Worm (Caenorhabditis elegans) whole organism, young adult: ENCODE measurements around the gene M02E1.3.

Experiments used
- K11D2.4 ChIP-seq: fragments of 200-800 bp; sonication (Bioruptor generic); IDR thresholded peaks from 2 replicates; pipeline ENCODE4 v1.3.6; 2022; ENCODE audit warnings: missing genetic modification reagents, missing genetic modification characterization, missing compliant biosample characterization
- ama-1 ChIP-seq, 3 experiments: fragments of 150-350 bp in 1 of 3; sonication (generic microtip) in 2 of 3; optimal IDR thresholded peaks; 2 replicates each; lab custom pipeline; 2014 to 2018; ENCODE audit warnings: missing biosample characterization in 2 of 3, missing genetic modification characterization in 2 of 3, missing genetic modification reagents in 2 of 3

- no peak for TF ChIP-seq ama-1 (optimal IDR thresholded peaks at IDR 0.05; lab: Kevin White, UChicago)
- TF ChIP-seq ama-1 (GFP tag; optimal IDR thresholded peaks at IDR 0.05; lab: Kevin White, UChicago): no peak
- TF ChIP-seq K11D2.4 (GFP tag; lab: Robert Waterston, UW): no peak
Observed at ce11 chrX:332643-333042, 10.3 kb downstream of the M02E1.3 start.
